Worm (Caenorhabditis elegans): Measurements from ENCODE around the gene K10D2.5.
A peak's percentile ranks its signal among the peaks of the same experiment; 100 is the strongest.

K10D2.5 gene

DNA sequence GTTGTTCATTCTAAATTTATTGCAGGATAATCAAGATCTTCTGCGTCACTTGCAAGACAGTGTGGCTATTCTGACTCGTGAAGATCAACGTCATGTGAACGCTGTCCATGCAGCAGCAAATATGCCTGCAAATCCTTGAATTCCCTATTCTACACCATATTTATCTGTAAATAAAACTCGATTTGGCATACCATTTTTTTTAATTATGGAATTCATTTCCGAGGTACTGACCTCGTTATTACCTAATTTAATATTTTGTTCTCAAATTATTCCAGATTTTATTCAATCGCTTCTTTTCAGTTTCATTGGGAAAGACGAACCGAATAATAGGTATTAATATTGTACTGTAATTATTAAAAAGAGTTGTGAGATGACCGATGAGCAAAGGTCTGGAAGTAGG, 1.1 kb downstream of the K10D2.5 start, which contains the start of gene cid-1:
TSS of gene cid-1 (plus strand) at position 301 of the 400 bp plus-strand sequence.
- no peak for TF ChIP-seq unc-62 (GFP tag; optimal IDR thresholded peaks at IDR 0.05)
- no peak for TF ChIP-seq fkh-10 (GFP tag; optimal IDR thresholded peaks at IDR 0.05)
- no peak for TF ChIP-seq ama-1 (optimal IDR thresholded peaks at IDR 0.05)
- no peak for TF ChIP-seq elt-2 (tag; optimal IDR thresholded peaks at IDR 0.05)
- no peak for TF ChIP-seq ztf-11 (tag; optimal IDR thresholded peaks at IDR 0.05)
- no peak for TF ChIP-seq elt-3 (tag; optimal IDR thresholded peaks at IDR 0.05)

DNA sequence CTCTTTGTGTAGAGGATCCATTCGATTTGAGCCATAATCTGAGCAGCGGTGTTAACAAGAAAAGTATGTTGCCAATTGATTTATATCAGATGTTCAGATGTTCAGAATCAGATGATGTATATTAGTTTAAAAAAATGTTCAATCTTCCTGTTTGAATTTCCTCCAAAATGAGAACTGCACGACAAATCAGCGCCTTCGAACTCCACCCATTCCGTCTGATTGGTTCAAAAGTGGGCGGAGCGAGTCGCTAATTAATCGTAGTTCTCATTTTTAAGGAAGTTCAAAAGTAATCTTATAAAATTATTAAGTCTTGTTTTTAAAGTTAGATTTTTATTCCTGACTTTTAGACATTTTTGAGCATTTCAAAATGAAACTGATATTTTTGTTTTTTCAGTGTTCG, 6.6 kb downstream of the K10D2.5 start:
- TF ChIP-seq nfya-1 (tag; optimal IDR thresholded peaks at IDR 0.05; ENCODE audit: insufficient read depth) (peak; percentile 95), pha-4 (tag; optimal IDR thresholded peaks at IDR 0.05) (no peak), aly-2 (tag; optimal IDR thresholded peaks at IDR 0.05) (no peak), ZK546.5 (tag; optimal IDR thresholded peaks at IDR 0.05) (no peak)

DNA sequence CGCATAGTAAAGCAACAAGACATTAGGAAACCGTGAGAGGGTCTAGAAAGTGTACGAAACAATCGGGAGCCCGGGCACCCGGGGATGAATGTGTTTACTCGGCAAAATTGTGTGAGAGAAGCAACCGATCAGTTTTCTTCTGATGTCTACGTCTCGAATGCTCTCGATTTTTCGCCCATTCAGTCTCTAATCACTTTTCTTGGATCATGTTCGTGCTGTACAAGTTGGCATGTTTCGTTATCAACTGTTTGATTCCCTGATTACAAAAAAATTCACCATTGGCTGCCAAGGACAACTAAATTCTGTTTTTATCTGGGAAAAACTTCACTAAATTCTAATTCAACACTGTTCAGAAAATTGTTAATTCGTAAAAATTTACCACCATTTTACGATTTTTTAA, 8.1 kb downstream of the K10D2.5 start:
- no peak for TF ChIP-seq fos-1 (tag; optimal IDR thresholded peaks at IDR 0.05)
- peak; percentile 6 for TF ChIP-seq pha-4 (tag; optimal IDR thresholded peaks at IDR 0.05)
- peak; percentile 14 for TF ChIP-seq nfya-1 (tag; optimal IDR thresholded peaks at IDR 0.05; ENCODE audit: insufficient read depth)
- TF ChIP-seq elt-2 (tag; optimal IDR thresholded peaks at IDR 0.05) = peak; percentile 67

DNA sequence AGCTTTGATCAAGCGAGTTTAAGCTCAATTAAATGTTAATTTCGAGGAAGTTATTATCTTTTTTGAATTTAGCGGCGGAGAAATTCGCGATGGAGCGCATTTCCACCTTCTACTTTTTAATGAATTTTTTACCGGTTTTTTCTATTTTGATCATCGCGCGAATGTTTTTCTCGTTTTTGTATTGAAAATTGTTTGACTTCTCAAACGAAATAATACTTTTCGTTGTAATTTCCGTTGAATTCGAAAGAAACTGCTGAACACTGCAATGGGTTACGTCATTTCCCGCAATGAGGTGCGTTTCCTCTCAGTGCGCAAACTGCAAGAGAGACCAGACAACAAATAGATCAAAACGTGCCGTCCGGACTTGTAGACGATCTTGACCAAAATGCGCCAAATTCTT, 8.7 kb downstream of the K10D2.5 start:
- TF ChIP-seq elt-3 (tag; optimal IDR thresholded peaks at IDR 0.05) (no peak), hmg-11 (tag; optimal IDR thresholded peaks at IDR 0.05) (no peak), snpc-4 (tag; optimal IDR thresholded peaks at IDR 0.05) (no peak), R02D3.7 (tag; optimal IDR thresholded peaks at IDR 0.05) (no peak), ceh-16 (tag; optimal IDR thresholded peaks at IDR 0.05) (no peak), fos-1 (tag; optimal IDR thresholded peaks at IDR 0.05) (no peak), sea-2 (GFP tag; optimal IDR thresholded peaks at IDR 0.05) (no peak), jun-1 (tag; optimal IDR thresholded peaks at IDR 0.05) (no peak), skn-1 (tag; optimal IDR thresholded peaks at IDR 0.05) (no peak), ZK546.5 (tag; optimal IDR thresholded peaks at IDR 0.05) (no peak), nhr-76 (tag; optimal IDR thresholded peaks at IDR 0.05) (no peak), ceh-82 (tag; optimal IDR thresholded peaks at IDR 0.05) (no peak), ceh-28 (tag; optimal IDR thresholded peaks at IDR 0.05) (no peak)

DNA sequence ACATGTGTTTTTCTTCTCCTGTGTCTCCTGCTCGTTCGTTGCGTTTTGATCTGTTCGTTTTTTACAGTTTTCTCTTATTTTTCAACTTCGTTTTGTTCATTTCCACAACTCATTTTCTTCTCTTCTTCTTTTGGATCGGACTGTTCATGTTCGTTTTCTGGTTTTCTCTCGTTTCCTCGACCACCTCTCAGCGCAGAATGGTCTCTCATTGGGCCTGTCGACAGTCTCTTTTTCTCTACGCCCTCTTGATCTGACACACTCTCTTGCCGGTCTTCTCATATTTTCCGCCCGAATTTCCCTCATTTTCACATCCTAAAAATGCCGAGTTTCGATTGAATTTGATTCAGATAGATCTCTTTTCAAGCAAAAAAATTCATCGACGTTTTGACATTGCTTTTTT, 9.1 kb downstream of the K10D2.5 start:
- no peak for TF ChIP-seq fkh-10 (GFP tag; optimal IDR thresholded peaks at IDR 0.05)
- TF ChIP-seq nfya-1 (tag; optimal IDR thresholded peaks at IDR 0.05; ENCODE audit: insufficient read depth) = peak; percentile 30

DNA sequence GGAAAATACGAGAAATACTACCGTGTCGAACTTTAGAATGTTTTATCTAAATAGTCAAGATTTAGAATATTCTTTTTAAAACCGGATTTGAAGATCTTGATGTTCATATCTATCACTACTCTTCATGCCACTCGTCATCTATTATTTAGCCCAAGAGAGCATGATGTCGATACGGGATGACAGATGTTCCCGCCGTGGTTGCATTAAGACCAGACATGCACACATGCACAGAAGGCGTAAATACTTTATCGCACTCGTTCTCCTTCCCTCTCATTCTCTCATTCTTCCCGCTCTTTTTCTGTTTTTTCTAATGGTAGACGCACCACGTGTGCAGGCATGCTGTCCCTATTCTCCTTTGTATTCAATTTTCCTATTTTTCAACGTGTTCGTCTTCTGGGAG, 10.9 kb downstream of the K10D2.5 start:
- TF ChIP-seq lin-39 (tag; optimal IDR thresholded peaks at IDR 0.05) (peak; percentile 43), ama-1 (optimal IDR thresholded peaks at IDR 0.05) (no peak)

DNA sequence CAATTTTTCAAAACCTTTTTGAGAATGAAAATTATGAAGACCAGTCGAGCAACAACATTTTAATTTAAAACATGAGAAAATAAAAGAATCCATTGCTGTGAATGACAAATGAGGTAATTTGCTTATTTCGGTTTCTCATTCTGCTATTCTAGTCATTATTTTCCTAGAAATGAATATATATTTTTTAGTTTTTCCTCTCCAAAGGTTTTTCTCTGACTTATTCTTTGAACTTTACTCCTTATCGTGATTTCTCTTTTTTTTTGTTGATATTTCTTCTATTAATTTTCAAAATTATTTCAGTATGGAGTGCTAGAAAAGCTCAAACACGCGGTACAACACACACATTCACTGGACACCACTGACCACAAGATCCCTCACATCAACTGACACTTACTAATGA, 13.1 kb downstream of the K10D2.5 start, which contains the start of gene pup-2:
TSS of gene pup-2 (plus strand) at position 301 of the 400 bp plus-strand sequence.
- no peak for TF ChIP-seq nhr-77 (tag; optimal IDR thresholded peaks at IDR 0.05)
- no peak for TF ChIP-seq elt-1 (tag; optimal IDR thresholded peaks at IDR 0.05)
- TF ChIP-seq pha-4 (tag; optimal IDR thresholded peaks at IDR 0.05) = no peak
- no peak for TF ChIP-seq elt-2 (tag; optimal IDR thresholded peaks at IDR 0.05)
- TF ChIP-seq ceh-9 (tag; optimal IDR thresholded peaks at IDR 0.05) = no peak

DNA sequence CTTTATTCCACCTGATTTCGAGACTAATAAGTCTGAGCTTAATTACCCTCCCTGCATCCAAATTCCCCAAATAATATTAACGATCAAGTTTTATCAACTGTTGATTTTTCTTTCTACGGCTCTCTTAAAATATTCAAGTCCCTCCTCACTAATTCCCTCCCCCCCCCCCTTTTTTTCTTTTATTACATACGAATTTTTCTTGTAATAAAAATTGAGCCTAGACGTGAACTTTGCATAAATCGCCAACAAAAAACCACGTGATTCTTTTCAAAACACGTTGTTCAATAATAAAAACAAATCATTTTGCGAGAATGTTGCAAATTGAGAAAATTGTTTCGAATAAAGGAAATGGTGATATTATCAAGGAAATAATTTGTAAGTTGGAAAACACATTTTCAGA, 15.9 kb downstream of the K10D2.5 start, which contains the start of gene K10D2.8:
TSS of gene K10D2.8 (plus strand) at position 301 of the 400 bp plus-strand sequence.
- TF ChIP-seq aly-2 (tag; optimal IDR thresholded peaks at IDR 0.05) = no peak
- no peak for TF ChIP-seq R02D3.7 (tag; optimal IDR thresholded peaks at IDR 0.05)
- no peak for TF ChIP-seq nhr-77 (tag; optimal IDR thresholded peaks at IDR 0.05)
- no peak for TF ChIP-seq mdl-1 (tag; optimal IDR thresholded peaks at IDR 0.05)
- TF ChIP-seq nhr-12 (tag; optimal IDR thresholded peaks at IDR 0.05) = no peak
- TF ChIP-seq nhr-28 (tag; optimal IDR thresholded peaks at IDR 0.05) = no peak
- no peak for TF ChIP-seq egl-5 (tag; optimal IDR thresholded peaks at IDR 0.05)
- no peak for TF ChIP-seq nhr-76 (tag; optimal IDR thresholded peaks at IDR 0.05)
